Fruit fly (Drosophila melanogaster): ENCODE data around the gene Akap200.

Akap200 gene

dm6 chr2L:8370364-8371326 lies 44.8 kb upstream of the Akap200 start, which contains the start of gene CG17292 (continued):
- no peak for TF ChIP-seq Ets65A (GFP tag)
- no peak for TF ChIP-seq CG4424 (GFP tag; optimal IDR thresholded peaks at IDR 0.05)
- no peak for TF ChIP-seq CG8765 (GFP tag; IDR thresholded peaks at IDR 0.05)
- TF ChIP-seq Drgx (GFP tag; IDR thresholded peaks at IDR 0.05): peak; percentile 58
- no peak for TF ChIP-seq lola (GFP tag; optimal IDR thresholded peaks at IDR 0.05)
- TF ChIP-seq CG15601 (tag; optimal IDR thresholded peaks at IDR 0.05): peak; percentile 33
- peak; percentile 85 for TF ChIP-seq CrebB (tag; optimal IDR thresholded peaks at IDR 0.05)
- TF ChIP-seq chm (GFP tag; IDR thresholded peaks at IDR 0.05): peak; percentile 60; the same call in 1 of the 2 replicates
- peak; percentile 63 for TF ChIP-seq Xrp1 (GFP tag; IDR thresholded peaks at IDR 0.05)
- TF ChIP-seq CG12155 (GFP tag; optimal IDR thresholded peaks at IDR 0.05): peak; percentile 99
- peak; percentile 38 for TF ChIP-seq unpg (GFP tag; optimal IDR thresholded peaks at IDR 0.05)
- TF ChIP-seq Hey (tag; optimal IDR thresholded peaks at IDR 0.05): peak; percentile 30
- peak; percentile 37 for TF ChIP-seq CG4854 (GFP tag; optimal IDR thresholded peaks at IDR 0.05)
- TF ChIP-seq CG9609 (GFP tag; optimal IDR thresholded peaks at IDR 0.05): no peak
- TF ChIP-seq ssp (GFP tag; IDR thresholded peaks at IDR 0.05): peak; percentile 14; the same call in 1 of the 2 replicates
- peak; percentile 43 for TF ChIP-seq Side (GFP tag; optimal IDR thresholded peaks at IDR 0.05)
- no peak for TF ChIP-seq Fer2 (tag; optimal IDR thresholded peaks at IDR 0.05)
- no peak for TF ChIP-seq CG15479 (GFP tag; optimal IDR thresholded peaks at IDR 0.05)
- no peak for TF ChIP-seq pnt (GFP tag; optimal IDR thresholded peaks at IDR 0.05)
- TF ChIP-seq dysf (GFP tag; IDR thresholded peaks at IDR 0.05): peak; percentile 56; the same call in 2 of the 3 replicates
- TF ChIP-seq CG14014 (GFP tag; IDR thresholded peaks at IDR 0.05): peak; percentile 74; the same call in 1 of the 2 replicates
- peak; percentile 42 for TF ChIP-seq Mad (GFP tag; optimal IDR thresholded peaks at IDR 0.05)
- peak; percentile 15; the same call in 1 of the 3 replicates for TF ChIP-seq z (GFP tag; IDR thresholded peaks at IDR 0.05)
- peak; percentile 58 for TF ChIP-seq HHEX (GFP tag; optimal IDR thresholded peaks at IDR 0.05)
- TF ChIP-seq CG2199 (GFP tag; IDR thresholded peaks at IDR 0.05): no peak
- no peak for TF ChIP-seq nmo (GFP tag; optimal IDR thresholded peaks at IDR 0.05)
- TF ChIP-seq tap (tag; optimal IDR thresholded peaks at IDR 0.05): peak; percentile 24
- no peak for TF ChIP-seq ac (GFP tag; optimal IDR thresholded peaks at IDR 0.05)
- no peak for TF ChIP-seq peb (GFP tag; IDR thresholded peaks at IDR 0.05)
- TF ChIP-seq otp (GFP tag; IDR thresholded peaks at IDR 0.05): peak; percentile 59; the same call in 1 of the 3 replicates
- peak; percentile 3 for TF ChIP-seq Ssrp (tag; optimal IDR thresholded peaks at IDR 0.05)
- peak; percentile 30 for TF ChIP-seq Hand (GFP tag; optimal IDR thresholded peaks at IDR 0.05)
- TF ChIP-seq Hr39 (optimal IDR thresholded peaks at IDR 0.05): no peak
- TF ChIP-seq toy (GFP tag; IDR thresholded peaks at IDR 0.05): no peak
- peak; percentile 4 for TF ChIP-seq CG1233 (GFP tag; optimal IDR thresholded peaks at IDR 0.05)
- no peak for TF ChIP-seq fd96Cb (tag; optimal IDR thresholded peaks at IDR 0.05)
- TF ChIP-seq BtbVII (GFP tag; optimal IDR thresholded peaks at IDR 0.05): peak; percentile 58
- no peak for TF ChIP-seq pita (GFP tag; optimal IDR thresholded peaks at IDR 0.05)
- TF ChIP-seq nom (GFP tag; optimal IDR thresholded peaks at IDR 0.05): no peak
- TF ChIP-seq Opbp (GFP tag; IDR thresholded peaks at IDR 0.05; ENCODE audit: partially characterized antibody): peak; percentile 95
- TF ChIP-seq slbo (GFP tag; IDR thresholded peaks at IDR 0.05): peak; percentile 69
- TF ChIP-seq CG16813 (GFP tag; IDR thresholded peaks at IDR 0.05; ENCODE audit: partially characterized antibody): peak; percentile 80
- TF ChIP-seq ci (GFP tag; IDR thresholded peaks at IDR 0.05): peak; percentile 84
- no peak for TF ChIP-seq Dfd (GFP tag; optimal IDR thresholded peaks at IDR 0.05)
- peak; percentile 83 for TF ChIP-seq HmgZ (tag; optimal IDR thresholded peaks at IDR 0.05)
- peak; percentile 48; the same call in 1 of the 3 replicates for TF ChIP-seq CG11695 (GFP tag; IDR thresholded peaks at IDR 0.05)
- TF ChIP-seq CG15073 (GFP tag; optimal IDR thresholded peaks at IDR 0.05): no peak
- TF ChIP-seq Bdp1 (GFP tag; optimal IDR thresholded peaks at IDR 0.05): no peak
- peak; percentile 41 for TF ChIP-seq gem (tag; optimal IDR thresholded peaks at IDR 0.05)

All from whole organism, embryonic.